Worm (Caenorhabditis elegans) whole organism, midembryonic: ENCODE measurements around the gene lys-2.

Source experiments
- T22C8.4 ChIP-seq: fragments of 200-800 bp; sonication (Bioruptor generic); IDR thresholded peaks from 2 replicates; pipeline ENCODE4 v1.3.6; 2022; ENCODE audit warnings: missing genetic modification characterization, missing compliant biosample characterization
- cog-1 ChIP-seq: sonication (generic microtip); optimal IDR thresholded peaks from 2 replicates; lab custom pipeline; 2016; ENCODE audit warnings: missing genetic modification characterization, missing compliant biosample characterization
- flt-1 ChIP-seq: fragments of 200-800 bp; sonication (Bioruptor generic); IDR thresholded peaks from 2 replicates; pipeline ENCODE4 v1.3.6; 2022; ENCODE audit warnings: missing genetic modification characterization, missing compliant biosample characterization
- klf-2 ChIP-seq: fragments of 200-800 bp; sonication (Bioruptor generic); conservative IDR thresholded peaks from 2 replicates; pipeline ENCODE4 v1.3.6; 2022; ENCODE audit warnings: missing genetic modification reagents, missing genetic modification characterization, missing compliant biosample characterization
- med-1 ChIP-seq: sonication (generic microtip); optimal IDR thresholded peaks from 2 replicates; lab custom pipeline; 2017; ENCODE audit warnings: missing genetic modification characterization, mild to moderate bottlenecking, missing compliant biosample characterization, antibody characterized with exemption, missing genetic modification reagents; ENCODE audit not compliant: insufficient read depth
- ref-1 ChIP-seq: fragments of 200-800 bp; sonication (Bioruptor generic); conservative IDR thresholded peaks from 2 replicates; pipeline ENCODE4 v1.3.6; 2022; ENCODE audit warnings: missing genetic modification reagents, missing genetic modification characterization, missing compliant biosample characterization
- tab-1 ChIP-seq: fragments of 200-800 bp; sonication (Bioruptor generic); IDR thresholded peaks from 2 replicates; pipeline ENCODE4 v1.3.6; 2022; ENCODE audit warnings: missing genetic modification characterization, missing compliant biosample characterization
- ztf-23 ChIP-seq: fragments of 200-800 bp; sonication (Bioruptor generic); IDR thresholded peaks from 2 replicates; pipeline ENCODE4 v1.3.6; 2022; ENCODE audit warnings: missing genetic modification reagents, missing genetic modification characterization, missing compliant biosample characterization
- ztf-29 ChIP-seq: fragments of 200-800 bp; sonication (Bioruptor generic); IDR thresholded peaks from 2 replicates; pipeline ENCODE4 v1.3.6; 2022; ENCODE audit warnings: missing genetic modification reagents, missing genetic modification characterization, missing compliant biosample characterization

lys-2 gene

ce11 chrV:10243105-10243504, 38.2 kb downstream of the lys-2 start, which contains the start of gene C12D8.9:
Gene C12D8.9, minus strand, starts transcription at chrV:10243205.
- TF ChIP-seq tab-1 (GFP tag; lab: Robert Waterston, UW) = no peak
- no peak for TF ChIP-seq klf-2 (GFP tag; lab: Robert Waterston, UW)
- TF ChIP-seq flt-1 (GFP tag; lab: Robert Waterston, UW) = no peak
- TF ChIP-seq ref-1 (GFP tag; lab: Robert Waterston, UW) = no peak
- no peak for TF ChIP-seq T22C8.4 (GFP tag; lab: Robert Waterston, UW)
- TF ChIP-seq ztf-29 (GFP tag; lab: Robert Waterston, UW) = no peak
- no peak for TF ChIP-seq cog-1 (tag; lab: Kevin White, UChicago)
- no peak for TF ChIP-seq ztf-23
- no peak for TF ChIP-seq med-1 (GFP tag; lab: Kevin White, UChicago)

ce11 chrV:10241121-10241803, 40.0 kb downstream of the lys-2 start, which contains the start of the genes C12D8.21 and col-148:
Gene C12D8.21, minus strand, starts transcription at chrV:10241188.
Gene col-148, plus strand, starts transcription at chrV:10241753.
- TF ChIP-seq T22C8.4 (GFP tag; lab: Robert Waterston, UW) (no peak), med-1 (GFP tag; lab: Kevin White, UChicago) (no peak), ztf-29 (GFP tag; lab: Robert Waterston, UW) (no peak), cog-1 (tag; lab: Kevin White, UChicago) (no peak), tab-1 (GFP tag; lab: Robert Waterston, UW) (no peak), ref-1 (GFP tag; lab: Robert Waterston, UW) (no peak), flt-1 (GFP tag; lab: Robert Waterston, UW) (no peak), ztf-23 (no peak), klf-2 (GFP tag; lab: Robert Waterston, UW) (no peak)

- TF ChIP-seq ref-1 (GFP tag; lab: Robert Waterston, UW) (no peak), med-1 (GFP tag; lab: Kevin White, UChicago) (no peak), flt-1 (GFP tag; lab: Robert Waterston, UW) (no peak), T22C8.4 (GFP tag; lab: Robert Waterston, UW) (no peak), ztf-23 (no peak), ztf-29 (GFP tag; lab: Robert Waterston, UW) (no peak), tab-1 (GFP tag; lab: Robert Waterston, UW) (no peak)
Observed at ce11 chrV:10239861-10240260, 41.4 kb downstream of the lys-2 start, which contains the start of gene fipr-8. Gene fipr-8, minus strand, starts transcription at chrV:10239961.

ce11 chrV:10238665-10239064, 42.6 kb downstream of the lys-2 start, which contains the start of gene fubl-1:
Gene fubl-1, minus strand, starts transcription at chrV:10238866.
- TF ChIP-seq med-1 (GFP tag; lab: Kevin White, UChicago) = no peak
- TF ChIP-seq klf-2 (GFP tag; lab: Robert Waterston, UW) = no peak
- 0 out of 2 replicates have a peak, but pooled peaks have one; percentile 46 for TF ChIP-seq tab-1 (GFP tag; lab: Robert Waterston, UW)

- TF ChIP-seq ztf-29 (GFP tag; lab: Robert Waterston, UW) = no peak
- no peak for TF ChIP-seq ref-1 (GFP tag; lab: Robert Waterston, UW)
- TF ChIP-seq med-1 (GFP tag; lab: Kevin White, UChicago) = no peak
- TF ChIP-seq flt-1 (GFP tag; lab: Robert Waterston, UW) = no peak
- TF ChIP-seq ztf-23 = no peak
- TF ChIP-seq T22C8.4 (GFP tag; lab: Robert Waterston, UW) = no peak
- no peak for TF ChIP-seq cog-1 (tag; lab: Kevin White, UChicago)
Observed at ce11 chrV:10237959-10238444, 43.3 kb downstream of the lys-2 start.

- TF ChIP-seq flt-1 (GFP tag; lab: Robert Waterston, UW) = no peak
- no peak for TF ChIP-seq ztf-29 (GFP tag; lab: Robert Waterston, UW)
- no peak for TF ChIP-seq cog-1 (tag; lab: Kevin White, UChicago)
- no peak for TF ChIP-seq klf-2 (GFP tag; lab: Robert Waterston, UW)
- no peak for TF ChIP-seq ztf-23
- TF ChIP-seq med-1 (GFP tag; lab: Kevin White, UChicago) = no peak
- no peak for TF ChIP-seq tab-1 (GFP tag; lab: Robert Waterston, UW)
- no peak for TF ChIP-seq ref-1 (GFP tag; lab: Robert Waterston, UW)
- TF ChIP-seq T22C8.4 (GFP tag; lab: Robert Waterston, UW) = no peak
Observed at ce11 chrV:10237171-10237570, 44.1 kb downstream of the lys-2 start.

ce11 chrV:10233330-10233729, 47.9 kb downstream of the lys-2 start, which contains the start of gene str-182:
Gene str-182, minus strand, starts transcription at chrV:10233430.
- TF ChIP-seq ztf-23 = no peak
- TF ChIP-seq tab-1 (GFP tag; lab: Robert Waterston, UW) = no peak
- no peak for TF ChIP-seq ref-1 (GFP tag; lab: Robert Waterston, UW)
- TF ChIP-seq cog-1 (tag; lab: Kevin White, UChicago) = no peak
- no peak for TF ChIP-seq klf-2 (GFP tag; lab: Robert Waterston, UW)
- no peak for TF ChIP-seq med-1 (GFP tag; lab: Kevin White, UChicago)
- no peak for TF ChIP-seq flt-1 (GFP tag; lab: Robert Waterston, UW)
- no peak for TF ChIP-seq ztf-29 (GFP tag; lab: Robert Waterston, UW)
- no peak for TF ChIP-seq T22C8.4 (GFP tag; lab: Robert Waterston, UW)

- no peak for TF ChIP-seq med-1 (GFP tag; lab: Kevin White, UChicago)
- TF ChIP-seq ztf-29 (GFP tag; lab: Robert Waterston, UW) = no peak
- no peak for TF ChIP-seq ztf-23
- no peak for TF ChIP-seq cog-1 (tag; lab: Kevin White, UChicago)
- no peak for TF ChIP-seq T22C8.4 (GFP tag; lab: Robert Waterston, UW)
- TF ChIP-seq klf-2 (GFP tag; lab: Robert Waterston, UW) = no peak
- no peak for TF ChIP-seq tab-1 (GFP tag; lab: Robert Waterston, UW)
- TF ChIP-seq ref-1 (GFP tag; lab: Robert Waterston, UW) = no peak
Observed at ce11 chrV:10230932-10231331, 50.3 kb downstream of the lys-2 start, which contains the start of gene fipr-6. Gene fipr-6, plus strand, starts transcription at chrV:10231232.
